Fruit fly (Drosophila melanogaster): ENCODE data around the gene Hsp60B.

DNA sequence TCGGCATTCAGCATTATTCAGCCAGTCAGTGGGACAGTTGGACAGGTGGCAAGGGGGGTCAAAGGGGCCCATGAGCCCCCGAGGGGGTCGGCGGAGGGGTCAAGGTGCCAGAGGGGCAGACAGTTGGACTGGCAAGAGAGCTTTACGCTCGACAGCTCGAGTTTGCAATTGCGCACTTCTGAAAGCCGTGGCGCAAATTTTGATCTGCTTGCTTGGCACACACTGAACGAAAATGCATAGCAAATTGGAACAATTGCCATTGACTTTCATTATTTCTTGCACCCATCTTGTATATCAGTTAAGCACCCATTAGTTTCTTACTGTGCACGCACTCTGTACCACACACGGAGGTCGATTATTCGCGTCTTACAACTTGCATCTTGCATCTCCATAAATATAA, 7.6 kb downstream of the Hsp60B start:
- TF ChIP-seq Clk (GFP tag; optimal IDR thresholded peaks at IDR 0.05) (no peak), cic (GFP tag; optimal IDR thresholded peaks at IDR 0.05) (no peak), CG11617 (GFP tag; optimal IDR thresholded peaks at IDR 0.05) (no peak), Mnt (GFP tag; optimal IDR thresholded peaks at IDR 0.05) (no peak), cnc (optimal IDR thresholded peaks at IDR 0.05) (no peak), pad (GFP tag; optimal IDR thresholded peaks at IDR 0.05) (no peak)
